Worm (Caenorhabditis elegans) whole organism, L4 larva: Measurements from ENCODE around the gene hlh-27.
A peak's percentile ranks its signal among the peaks of the same experiment; 100 is the strongest.

Experiments
- D1046.2 ChIP-seq: fragments of 200-800 bp; sonication (Bioruptor generic); IDR thresholded peaks from 2 replicates; pipeline ENCODE4 v1.3.6; 2022; ENCODE audit warnings: missing genetic modification characterization, missing compliant biosample characterization
- F37D6.2 ChIP-seq: sonication (generic microtip); optimal IDR thresholded peaks from 2 replicates; lab custom pipeline; 2016; ENCODE audit warnings: mild to moderate bottlenecking, missing genetic modification characterization, missing compliant biosample characterization
- F44E2.7 ChIP-seq: fragments of 200-800 bp; sonication (Bioruptor generic); IDR thresholded peaks from 2 replicates; pipeline ENCODE4 v2.1.2; 2022; ENCODE audit warnings: missing genetic modification characterization, missing compliant biosample characterization
- R02D3.7 ChIP-seq: fragments of 150-350 bp; sonication (generic microtip); optimal IDR thresholded peaks from 3 replicates; lab custom pipeline; 2014; ENCODE audit warnings: missing biosample characterization, missing genetic modification characterization
- T26A8.4 ChIP-seq: fragments of 200-800 bp; sonication (Bioruptor generic); IDR thresholded peaks from 2 replicates; pipeline ENCODE4 v1.3.6; 2022; ENCODE audit warnings: missing genetic modification characterization, missing compliant biosample characterization
- Y5F2A.4 ChIP-seq: fragments of 200-800 bp; sonication (Bioruptor generic); optimal IDR thresholded peaks from 2 replicates; lab custom pipeline; 2018; ENCODE audit warnings: mild to moderate bottlenecking, missing genetic modification characterization, missing compliant biosample characterization
- ZK546.5 ChIP-seq, 2 experiments: sonication (generic microtip); optimal IDR thresholded peaks; 2 replicates each; lab custom pipeline; 2017; ENCODE audit warnings: missing biosample characterization in 2 of 2, missing genetic modification characterization in 2 of 2
- aly-2 ChIP-seq: sonication (generic microtip); optimal IDR thresholded peaks from 2 replicates; lab custom pipeline; 2018; ENCODE audit warnings: missing biosample characterization, missing genetic modification characterization
- attf-4 ChIP-seq: sonication (generic microtip); optimal IDR thresholded peaks from 3 replicates; lab custom pipeline; 2017; ENCODE audit warnings: missing biosample characterization, missing genetic modification characterization
- ceh-32 ChIP-seq: sonication (generic microtip); optimal IDR thresholded peaks from 2 replicates; lab custom pipeline; 2016; ENCODE audit warnings: mild to moderate bottlenecking, missing genetic modification characterization, missing compliant biosample characterization; ENCODE audit not compliant: poor library complexity
- ceh-82 ChIP-seq: sonication (generic microtip); optimal IDR thresholded peaks from 2 replicates; lab custom pipeline; 2017; ENCODE audit warnings: missing biosample characterization, missing genetic modification characterization
- ctbp-1 ChIP-seq: fragments of 200-800 bp; sonication (Bioruptor generic); IDR thresholded peaks from 2 replicates; pipeline ENCODE4 v1.3.6; 2022; ENCODE audit warnings: missing genetic modification reagents, missing genetic modification characterization, missing compliant biosample characterization
- daf-12 ChIP-seq: fragments of 150-350 bp; optimal IDR thresholded peaks from 2 replicates; lab custom pipeline; 2014; ENCODE audit warnings: missing biosample characterization, missing genetic modification reagents, missing genetic modification characterization
- daf-16 ChIP-seq, 3 experiments: sonication (generic microtip); optimal IDR thresholded peaks; 2 replicates each; lab custom pipeline; 2016 to 2017; ENCODE audit warnings: missing genetic modification characterization in 3 of 3, missing genetic modification reagents in 3 of 3, mild to moderate bottlenecking in 2 of 3, missing compliant biosample characterization in 2 of 3, missing biosample characterization in 1 of 3, moderate library complexity in 1 of 3
- daf-19 ChIP-seq: fragments of 200-800 bp; sonication (Bioruptor generic); conservative IDR thresholded peaks from 2 replicates; pipeline ENCODE4 v1.3.6; 2022; ENCODE audit warnings: missing genetic modification characterization, missing compliant biosample characterization
- dmd-6 ChIP-seq: fragments of 200-800 bp; sonication (Bioruptor generic); IDR thresholded peaks from 2 replicates; pipeline ENCODE4 v1.3.6; 2022; ENCODE audit warnings: missing genetic modification reagents, missing genetic modification characterization, missing compliant biosample characterization
- dmd-9 ChIP-seq: fragments of 200-800 bp; sonication (Bioruptor generic); IDR thresholded peaks from 2 replicates; pipeline ENCODE4 v1.3.6; 2022; ENCODE audit warnings: missing genetic modification reagents, missing genetic modification characterization, missing compliant biosample characterization
- dpl-1 ChIP-seq: fragments of 150-350 bp; optimal IDR thresholded peaks from 2 replicates; lab custom pipeline; 2014; ENCODE audit warnings: missing biosample characterization, missing genetic modification reagents, missing genetic modification characterization
- dve-1 ChIP-seq: sonication (generic microtip); optimal IDR thresholded peaks from 2 replicates; lab custom pipeline; 2017; ENCODE audit warnings: antibody characterized with exemption, mild to moderate bottlenecking, missing genetic modification characterization, missing compliant biosample characterization; ENCODE audit not compliant: insufficient read depth
- egl-43 ChIP-seq: fragments of 200-800 bp; sonication (Bioruptor generic); IDR thresholded peaks from 2 replicates; pipeline ENCODE4 v1.3.6; 2022; ENCODE audit warnings: missing genetic modification reagents, missing genetic modification characterization, missing compliant biosample characterization
- gei-8 ChIP-seq: fragments of 200-800 bp; sonication (Bioruptor generic); optimal IDR thresholded peaks from 2 replicates; lab custom pipeline; 2018; ENCODE audit warnings: mild to moderate bottlenecking, missing genetic modification characterization, missing compliant biosample characterization
- hlh-11 ChIP-seq: fragments of 200-800 bp; sonication (Bioruptor generic); optimal IDR thresholded peaks from 2 replicates; lab custom pipeline; 2018; ENCODE audit warnings: mild to moderate bottlenecking, missing genetic modification characterization, missing compliant biosample characterization
- lin-13 ChIP-seq: fragments of 150-350 bp; optimal IDR thresholded peaks from 2 replicates; lab custom pipeline; 2014; ENCODE audit warnings: missing biosample characterization, missing genetic modification reagents, missing genetic modification characterization
- lin-39 ChIP-seq: fragments of 150-350 bp; optimal IDR thresholded peaks from 2 replicates; lab custom pipeline; 2014; ENCODE audit warnings: missing biosample characterization, missing genetic modification reagents, missing genetic modification characterization
- mep-1 ChIP-seq: fragments of 150-350 bp; sonication (generic microtip); optimal IDR thresholded peaks from 3 replicates; lab custom pipeline; 2014; ENCODE audit warnings: missing biosample characterization, missing genetic modification characterization
- mes-2 ChIP-seq: sonication (generic microtip); optimal IDR thresholded peaks from 2 replicates; lab custom pipeline; 2016; ENCODE audit warnings: missing genotype, mild to moderate bottlenecking, missing genetic modification characterization, missing compliant biosample characterization; ENCODE audit not compliant: poor library complexity, severe bottlenecking
- mxl-3 ChIP-seq: fragments of 200-800 bp; sonication (Bioruptor generic); optimal IDR thresholded peaks from 2 replicates; lab custom pipeline; 2018; ENCODE audit warnings: mild to moderate bottlenecking, missing genetic modification characterization, missing compliant biosample characterization
- nhr-102 ChIP-seq: sonication (generic microtip); optimal IDR thresholded peaks from 2 replicates; lab custom pipeline; 2016; ENCODE audit warnings: mild to moderate bottlenecking, missing genetic modification characterization, moderate library complexity, missing compliant biosample characterization
- nhr-237 ChIP-seq: sonication (generic microtip); optimal IDR thresholded peaks from 2 replicates; lab custom pipeline; 2017; ENCODE audit warnings: missing biosample characterization, missing genetic modification characterization
- nhr-28 ChIP-seq: fragments of 150-350 bp; optimal IDR thresholded peaks from 2 replicates; lab custom pipeline; 2014; ENCODE audit warnings: missing biosample characterization, missing genetic modification characterization
- nhr-48 ChIP-seq: sonication (generic microtip); optimal IDR thresholded peaks from 2 replicates; lab custom pipeline; 2016; ENCODE audit warnings: mild to moderate bottlenecking, missing genetic modification characterization, missing compliant biosample characterization
- nhr-6 ChIP-seq: fragments of 150-350 bp; optimal IDR thresholded peaks from 2 replicates; lab custom pipeline; 2014; ENCODE audit warnings: missing biosample characterization, missing genetic modification characterization
- nhr-77 ChIP-seq: fragments of 150-350 bp; optimal IDR thresholded peaks from 2 replicates; lab custom pipeline; 2014; ENCODE audit warnings: missing biosample characterization, missing genetic modification characterization
- pha-4 ChIP-seq, 2 experiments: fragments of 150-350 bp in 1 of 2; fragments of 200-800 bp in 1 of 2; sonication (Bioruptor generic) in 1 of 2; IDR thresholded peaks in 1 of 2; optimal IDR thresholded peaks in 1 of 2; 2 replicates each; pipeline versions ENCODE4 v1.3.6 to Lab custom; 2014 to 2022; ENCODE audit warnings: missing genetic modification characterization in 2 of 2, missing genetic modification reagents in 2 of 2, missing biosample characterization in 1 of 2, missing compliant biosample characterization in 1 of 2
- php-3 ChIP-seq: fragments of 200-800 bp; sonication (Bioruptor generic); IDR thresholded peaks from 2 replicates; pipeline ENCODE4 v1.3.6; 2022; ENCODE audit warnings: missing genetic modification reagents, missing genetic modification characterization, missing compliant biosample characterization
- pqm-1 ChIP-seq: sonication (generic microtip); optimal IDR thresholded peaks from 2 replicates; lab custom pipeline; 2017; ENCODE audit warnings: missing biosample characterization, missing genetic modification characterization
- set-16 ChIP-seq: fragments of 200-800 bp; sonication (Bioruptor generic); IDR thresholded peaks from 2 replicates; pipeline ENCODE4 v1.3.6; 2022; ENCODE audit warnings: missing genetic modification reagents, missing genetic modification characterization, missing compliant biosample characterization
- tag-97 ChIP-seq: fragments of 200-800 bp; sonication (Bioruptor generic); IDR thresholded peaks from 2 replicates; pipeline ENCODE4 v1.3.6; 2022; ENCODE audit warnings: missing genetic modification characterization, missing compliant biosample characterization
- tra-1 ChIP-seq: fragments of 200-800 bp; sonication (Bioruptor generic); IDR thresholded peaks from 2 replicates; pipeline ENCODE4 v1.3.6; 2022; ENCODE audit warnings: missing genetic modification reagents, missing genetic modification characterization, missing compliant biosample characterization
- zfp-2 ChIP-seq: sonication (generic microtip); optimal IDR thresholded peaks from 2 replicates; lab custom pipeline; 2016; ENCODE audit warnings: mild to moderate bottlenecking, missing genetic modification characterization, missing compliant biosample characterization
- zfp-3 ChIP-seq: fragments of 200-800 bp; sonication (Bioruptor generic); conservative IDR thresholded peaks from 2 replicates; pipeline ENCODE4 v1.3.6; 2022; ENCODE audit warnings: missing genetic modification reagents, missing genetic modification characterization, missing compliant biosample characterization

hlh-27 gene

ce11 chrII:5512473-5513097 is 27.4 kb downstream of the hlh-27 start:
- TF ChIP-seq T26A8.4 (GFP tag; lab: Robert Waterston, UW) (no peak), lin-13 (GFP tag; lab: Kevin White, UChicago) (no peak), ZK546.5 (tag; optimal IDR thresholded peaks at IDR 0.05; lab: Kevin White, UChicago) (no peak), ceh-32 (tag; lab: Kevin White, UChicago) (no peak), nhr-237 (tag; lab: Kevin White, UChicago) (no peak), dve-1 (tag; lab: Kevin White, UChicago) (peak; percentile 77), aly-2 (tag; lab: Kevin White, UChicago) (no peak), D1046.2 (no peak), F37D6.2 (tag; lab: Kevin White, UChicago) (no peak), daf-12 (tag; lab: Kevin White, UChicago) (no peak), Y5F2A.4 (no peak), ceh-82 (tag; lab: Kevin White, UChicago) (no peak), dpl-1 (GFP tag; lab: Kevin White, UChicago) (no peak), ctbp-1 (GFP tag; lab: Robert Waterston, UW) (no peak), nhr-28 (tag; lab: Kevin White, UChicago) (peak; percentile 76), mxl-3 (GFP tag; lab: Kevin White, UChicago) (peak; percentile 13), attf-4 (no peak), daf-16 (GFP tag; optimal IDR thresholded peaks at IDR 0.05; lab: Kevin White, UChicago) (no peak), daf-16 (tag; optimal IDR thresholded peaks at IDR 0.05; lab: Kevin White, UChicago) (peak; percentile 44), F44E2.7 (no peak), pha-4 (GFP tag; IDR thresholded peaks at IDR 0.05; lab: Robert Waterston, UW) (no peak), pha-4 (tag; optimal IDR thresholded peaks at IDR 0.05; lab: Kevin White, UChicago) (no peak), dmd-9 (GFP tag; lab: Robert Waterston, UW) (no peak), gei-8 (no peak), nhr-48 (tag; lab: Kevin White, UChicago) (no peak), mes-2 (tag; lab: Kevin White, UChicago) (no peak), nhr-6 (no peak), daf-19 (GFP tag; lab: Robert Waterston, UW) (no peak), R02D3.7 (tag; lab: Kevin White, UChicago) (no peak), hlh-11 (tag; lab: Kevin White, UChicago) (peak; percentile 65), pqm-1 (tag; lab: Kevin White, UChicago) (peak; percentile 86), lin-39 (tag; lab: Kevin White, UChicago) (no peak), egl-43 (GFP tag; lab: Robert Waterston, UW) (no peak), zfp-3 (no peak), nhr-77 (peak; percentile 76), tra-1 (GFP tag; lab: Robert Waterston, UW) (peak; percentile 82; the same call in 1 of the 2 replicates), nhr-102 (tag; lab: Kevin White, UChicago) (no peak), php-3 (GFP tag; lab: Robert Waterston, UW) (no peak), zfp-2 (tag; lab: Kevin White, UChicago) (no peak), mep-1 (tag; lab: Kevin White, UChicago) (no peak), dmd-6 (GFP tag; lab: Robert Waterston, UW) (peak; percentile 94), tag-97 (GFP tag; lab: Robert Waterston, UW) (no peak), set-16 (GFP tag; lab: Robert Waterston, UW) (no peak)
- TF ChIP-seq, all 104 proteins: peak for 9
